Fruit fly (Drosophila melanogaster): ENCODE data around the gene Archease.

Gene Archease

DNA sequence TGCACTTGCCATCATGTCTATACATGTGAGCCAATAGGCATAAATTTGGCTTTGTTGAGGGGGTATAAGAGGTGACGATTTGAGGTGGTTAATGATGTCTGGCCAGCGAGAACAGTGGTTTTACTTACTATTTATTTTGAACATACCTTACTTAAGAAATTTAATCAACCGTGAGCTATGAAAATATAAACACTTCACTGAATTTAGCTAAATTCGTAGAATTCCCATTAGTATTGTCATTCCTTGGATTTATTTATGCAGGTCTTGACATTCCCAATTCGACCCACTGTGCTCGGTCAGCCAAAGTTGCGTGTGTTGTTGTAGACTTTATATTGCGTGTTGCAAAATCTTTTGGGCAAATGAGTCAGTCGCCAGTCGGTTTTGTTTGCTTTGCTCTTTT, 25.1 kb upstream of the Archease start (continued):
- TF ChIP-seq Dip2 (GFP tag; IDR thresholded peaks at IDR 0.05) (no peak), CG11504 (tag; optimal IDR thresholded peaks at IDR 0.05) (peak; percentile 45), Chrac-16 (GFP tag; optimal IDR thresholded peaks at IDR 0.05) (no peak), CG18764 (GFP tag; optimal IDR thresholded peaks at IDR 0.05) (no peak), kah (GFP tag; optimal IDR thresholded peaks at IDR 0.05) (no peak), Rfx (GFP tag; IDR thresholded peaks at IDR 0.05) (no peak), bsh (GFP tag; optimal IDR thresholded peaks at IDR 0.05) (no peak), sens (GFP tag) (peak; percentile 85), Abd-B (GFP tag; optimal IDR thresholded peaks at IDR 0.05) (no peak), Hr3 (GFP tag; optimal IDR thresholded peaks at IDR 0.05) (no peak), cg (GFP tag; optimal IDR thresholded peaks at IDR 0.05) (no peak), Bdp1 (GFP tag; optimal IDR thresholded peaks at IDR 0.05) (no peak), HLH54F (GFP tag; optimal IDR thresholded peaks at IDR 0.05) (no peak), dan (GFP tag; IDR thresholded peaks at IDR 0.05) (no peak), Trl (optimal IDR thresholded peaks at IDR 0.05) (no peak), Trl (GFP tag; optimal IDR thresholded peaks at IDR 0.05) (no peak), Bgb (GFP tag; IDR thresholded peaks at IDR 0.05; ENCODE audit: partially characterized antibody) (no peak), CG1233 (GFP tag; optimal IDR thresholded peaks at IDR 0.05) (no peak), slbo (GFP tag; IDR thresholded peaks at IDR 0.05) (peak; percentile 15; the same call in 1 of the 2 replicates), CG14441 (GFP tag; IDR thresholded peaks at IDR 0.05) (peak; percentile 60), Ada2b (GFP tag; IDR thresholded peaks at IDR 0.05) (0 out of 2 replicates have a peak, but pooled peaks have one; percentile 23), nau (GFP tag; optimal IDR thresholded peaks at IDR 0.05) (no peak), CG18262 (tag; optimal IDR thresholded peaks at IDR 0.05) (no peak), CG10321 (GFP tag; IDR thresholded peaks at IDR 0.05) (no peak), nmo (GFP tag; optimal IDR thresholded peaks at IDR 0.05) (no peak), CG5245 (GFP tag; optimal IDR thresholded peaks at IDR 0.05) (no peak), CrebB (tag; optimal IDR thresholded peaks at IDR 0.05) (no peak), kni (GFP tag; optimal IDR thresholded peaks at IDR 0.05) (no peak), sug (tag; optimal IDR thresholded peaks at IDR 0.05) (no peak), MESR4 (GFP tag; optimal IDR thresholded peaks at IDR 0.05) (no peak), Taf1 (GFP tag; IDR thresholded peaks at IDR 0.05) (no peak), CoRest (tag; optimal IDR thresholded peaks at IDR 0.05) (no peak), CG6175 (GFP tag; IDR thresholded peaks at IDR 0.05) (no peak), sr (GFP tag; IDR thresholded peaks at IDR 0.05) (no peak), CG1024 (GFP tag; IDR thresholded peaks at IDR 0.05) (no peak), sob (GFP tag; IDR thresholded peaks at IDR 0.05) (no peak), pan (optimal IDR thresholded peaks at IDR 0.05) (no peak), pan (GFP tag; optimal IDR thresholded peaks at IDR 0.05 in 1 of 2, IDR thresholded peaks at IDR 0.05 in 1 of 2) (peak in 1 of 2 experiments; percentile 9), NFAT (GFP tag; IDR thresholded peaks at IDR 0.05) (no peak), Max (GFP tag; optimal IDR thresholded peaks at IDR 0.05) (no peak), CG9215 (GFP tag; IDR thresholded peaks at IDR 0.05) (no peak), CG15479 (GFP tag; optimal IDR thresholded peaks at IDR 0.05) (no peak), hbn (GFP tag; IDR thresholded peaks at IDR 0.05; ENCODE audit: partially characterized antibody) (no peak), peb (GFP tag; IDR thresholded peaks at IDR 0.05) (no peak), NK7.1 (GFP tag; optimal IDR thresholded peaks at IDR 0.05) (no peak), CG13894 (tag; optimal IDR thresholded peaks at IDR 0.05) (no peak), CG13296 (GFP tag; optimal IDR thresholded peaks at IDR 0.05) (no peak), CG4424 (GFP tag; optimal IDR thresholded peaks at IDR 0.05) (no peak), CTCF (GFP tag; optimal IDR thresholded peaks at IDR 0.05) (no peak), CG10267 (tag; optimal IDR thresholded peaks at IDR 0.05) (no peak), Neu2 (GFP tag; optimal IDR thresholded peaks at IDR 0.05; ENCODE audit: borderline replicate concordance) (no peak), Hey (tag; optimal IDR thresholded peaks at IDR 0.05) (no peak), tx (GFP tag; optimal IDR thresholded peaks at IDR 0.05) (no peak), croc (GFP tag; conservative IDR thresholded peaks at IDR 0.05) (no peak)
